Worm (Caenorhabditis elegans) whole organism, mixed stage, embryonic: ENCODE measurements around the gene cdh-3.

Experiments
- bed-3 ChIP-seq: fragments of 200-800 bp; sonication (Bioruptor generic); optimal IDR thresholded peaks from 3 replicates; lab custom pipeline; 2018; ENCODE audit warnings: mild to moderate bottlenecking, missing genetic modification characterization, moderate library complexity, missing compliant biosample characterization
- ceh-43 ChIP-seq: fragments of 200-800 bp; sonication (Bioruptor generic); optimal IDR thresholded peaks from 2 replicates; lab custom pipeline; 2018; ENCODE audit warnings: mild to moderate bottlenecking, missing genetic modification characterization, moderate library complexity, missing compliant biosample characterization
- elt-1 ChIP-seq: sonication (generic microtip); optimal IDR thresholded peaks from 2 replicates; lab custom pipeline; 2017; ENCODE audit warnings: missing genetic modification characterization, mild to moderate bottlenecking, missing compliant biosample characterization, antibody characterized with exemption, moderate library complexity, borderline replicate concordance; ENCODE audit not compliant: insufficient read depth
- lin-13 ChIP-seq: fragments of 150-350 bp; optimal IDR thresholded peaks from 2 replicates; lab custom pipeline; 2014; ENCODE audit warnings: missing biosample characterization, missing genetic modification characterization
- nhr-12 ChIP-seq: fragments of 150-350 bp; optimal IDR thresholded peaks from 2 replicates; lab custom pipeline; 2014; ENCODE audit warnings: missing biosample characterization, missing genetic modification characterization
- nhr-237 ChIP-seq: fragments of 150-350 bp; optimal IDR thresholded peaks from 2 replicates; lab custom pipeline; 2014; ENCODE audit warnings: missing biosample characterization, missing genetic modification characterization
- snpc-4 ChIP-seq: fragments of 150-350 bp; optimal IDR thresholded peaks from 2 replicates; lab custom pipeline; 2014; ENCODE audit warnings: missing biosample characterization, missing genetic modification characterization
- unc-62 ChIP-seq: fragments of 150-350 bp; optimal IDR thresholded peaks from 2 replicates; lab custom pipeline; 2014; ENCODE audit warnings: missing biosample characterization, missing genetic modification reagents, missing genetic modification characterization

ce11 chrIII:7725483-7726250, 28.6 kb downstream of the cdh-3 start:
- TF ChIP-seq unc-62 (GFP tag; lab: Kevin White, UChicago) (no peak), bed-3 (no peak), snpc-4 (tag; lab: Kevin White, UChicago) (no peak), lin-13 (no peak), nhr-12 (no peak), nhr-237 (tag; lab: Kevin White, UChicago) (no peak), elt-1 (no peak), ceh-43 (GFP tag; lab: Kevin White, UChicago) (no peak)
